Worm (Caenorhabditis elegans) whole organism, L4 larva: Measurements from ENCODE around the gene ins-12.

ENCODE experiments used
- ama-1 ChIP-seq: fragments of 150-350 bp; optimal IDR thresholded peaks from 2 replicates; lab custom pipeline; 2014; ENCODE audit warnings: inconsistent platforms, mixed read lengths
- lin-29 ChIP-seq: fragments of 200-800 bp; sonication (Bioruptor generic); IDR thresholded peaks from 2 replicates; pipeline ENCODE4 v1.3.6; 2022; ENCODE audit warnings: missing genetic modification reagents, missing genetic modification characterization, missing compliant biosample characterization
- set-16 ChIP-seq: fragments of 200-800 bp; sonication (Bioruptor generic); IDR thresholded peaks from 2 replicates; pipeline ENCODE4 v1.3.6; 2022; ENCODE audit warnings: missing genetic modification reagents, missing genetic modification characterization, missing compliant biosample characterization

ce11 chrII:5512473-5513097 lies 41.8 kb upstream of the ins-12 start:
- no peak for TF ChIP-seq lin-29 (GFP tag; lab: Robert Waterston, UW)
- TF ChIP-seq ama-1 = no peak
- no peak for TF ChIP-seq set-16
